Worm (Caenorhabditis elegans) whole organism, L4 larva: ENCODE measurements around the gene C18A3.10.

Experiments used
- aha-1 ChIP-seq: fragments of 150-350 bp; peaks from one replicate; lab custom pipeline; 2014; ENCODE audit warnings: missing biosample characterization, missing genetic modification characterization
- dmd-9 ChIP-seq: fragments of 200-800 bp; sonication (Bioruptor generic); IDR thresholded peaks from 2 replicates; pipeline ENCODE4 v1.3.6; 2022; ENCODE audit warnings: missing genetic modification reagents, missing genetic modification characterization, missing compliant biosample characterization
- lim-7 ChIP-seq: fragments of 200-800 bp; sonication (Bioruptor generic); IDR thresholded peaks from 2 replicates; pipeline ENCODE4 v1.3.6; 2022; ENCODE audit warnings: missing genetic modification characterization, missing compliant biosample characterization
- tra-1 ChIP-seq: fragments of 200-800 bp; sonication (Bioruptor generic); IDR thresholded peaks from 2 replicates; pipeline ENCODE4 v1.3.6; 2022; ENCODE audit warnings: missing genetic modification reagents, missing genetic modification characterization, missing compliant biosample characterization
- unc-130 ChIP-seq: sonication (generic microtip); optimal IDR thresholded peaks from 2 replicates; lab custom pipeline; 2016; ENCODE audit warnings: missing genetic modification reagents, missing genetic modification characterization, missing compliant biosample characterization
- zfp-3 ChIP-seq: fragments of 200-800 bp; sonication (Bioruptor generic); conservative IDR thresholded peaks from 2 replicates; pipeline ENCODE4 v1.3.6; 2022; ENCODE audit warnings: missing genetic modification reagents, missing genetic modification characterization, missing compliant biosample characterization
- zip-11 ChIP-seq: fragments of 200-800 bp; sonication (Bioruptor generic); IDR thresholded peaks from 2 replicates; pipeline ENCODE4 v1.3.6; 2022; ENCODE audit warnings: missing genetic modification characterization, missing compliant biosample characterization
- ztf-7 ChIP-seq: fragments of 150-350 bp; optimal IDR thresholded peaks from 2 replicates; lab custom pipeline; 2014; ENCODE audit warnings: missing biosample characterization, missing genetic modification characterization

The C18A3.10 gene

DNA sequence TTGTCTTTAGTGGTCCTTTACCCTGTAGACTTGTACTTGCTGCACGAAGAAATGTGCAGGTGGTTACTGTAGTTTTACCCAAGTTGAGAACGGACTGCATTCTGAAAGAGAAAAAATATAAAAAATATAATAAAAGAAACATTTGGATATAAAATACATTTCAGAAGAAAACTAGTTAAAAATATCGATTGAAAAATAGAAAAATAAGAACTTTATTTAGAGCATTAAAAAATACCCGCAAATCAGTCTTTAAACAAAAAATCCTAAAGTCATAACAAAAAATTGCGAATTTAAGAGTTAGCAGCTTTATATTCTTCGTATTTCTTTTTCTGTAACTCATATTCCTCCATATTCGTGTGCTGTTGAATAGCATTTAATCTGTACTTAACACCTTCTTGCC lies 46.8 kb downstream of the C18A3.10 start, which contains the start of gene C25H3.7:
Gene C25H3.7 (minus strand): TSS at position 101 of the 400 bp plus-strand sequence.
- peak; percentile 50 for TF ChIP-seq aha-1
- no peak for TF ChIP-seq ztf-7 (tag; lab: Kevin White, UChicago)

DNA sequence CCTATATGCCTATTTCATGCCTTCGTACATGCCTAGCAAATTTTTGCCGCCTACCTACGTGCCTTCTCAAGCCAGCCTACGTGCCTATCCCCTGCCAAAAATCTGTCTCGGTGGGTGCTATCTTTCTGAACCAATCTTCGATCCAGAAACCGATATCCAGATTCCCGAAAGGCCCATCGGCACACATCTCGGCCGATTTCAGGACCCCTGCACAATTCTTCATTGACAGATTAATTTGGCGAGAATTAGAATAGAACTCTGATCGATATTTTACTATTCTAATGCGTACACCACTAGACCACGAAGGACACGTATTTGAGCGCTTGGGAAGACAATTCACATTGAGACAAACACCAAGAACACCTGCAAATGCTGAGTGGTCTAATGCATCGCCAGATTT lies 48.1 kb downstream of the C18A3.10 start:
- no peak for TF ChIP-seq tra-1 (GFP tag; lab: Robert Waterston, UW)

DNA sequence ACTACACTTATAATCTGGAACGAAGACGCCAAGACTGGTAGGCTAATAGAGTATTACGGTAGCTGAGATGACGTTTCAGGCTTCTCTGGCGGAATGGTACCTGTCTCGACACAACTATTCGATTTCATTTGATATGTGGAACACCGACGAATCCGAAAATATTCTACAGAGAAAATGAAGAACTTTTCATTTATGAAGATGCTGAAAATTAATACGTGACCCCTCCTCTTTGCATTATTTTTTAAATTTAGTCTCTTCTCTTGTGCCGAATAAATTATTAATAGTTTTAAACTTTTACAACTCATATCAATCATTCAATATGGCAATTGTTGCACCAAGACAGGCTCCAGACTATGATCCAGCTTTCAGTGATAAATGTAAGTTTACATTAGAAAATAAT lies 49.7 kb downstream of the C18A3.10 start, which contains the start of gene C25H3.16:
Gene C25H3.16 (plus strand): TSS at position 301 of the 400 bp plus-strand sequence.
- TF ChIP-seq lim-7 = no peak
- TF ChIP-seq dmd-9 (GFP tag; lab: Robert Waterston, UW) = no peak
- no peak for TF ChIP-seq zip-11 (GFP tag; lab: Robert Waterston, UW)
- no peak for TF ChIP-seq zfp-3 (GFP tag; lab: Robert Waterston, UW)
- no peak for TF ChIP-seq unc-130 (GFP tag; lab: Kevin White, UChicago)
- TF ChIP-seq, all 104 proteins: peak for 0
